Worm (Caenorhabditis elegans) whole organism, young adult: ENCODE results near the gene gly-14.
A peak's percentile ranks its signal among the peaks of the same experiment; 100 is the strongest.

Experiments
- B0019.2 ChIP-seq: fragments of 200-800 bp; sonication (Bioruptor generic); conservative IDR thresholded peaks from 2 replicates; pipeline ENCODE4 v1.3.6; 2022; ENCODE audit warnings: missing genetic modification reagents, missing genetic modification characterization, missing compliant biosample characterization
- C06A6.2 ChIP-seq: fragments of 200-800 bp; sonication (Bioruptor generic); conservative IDR thresholded peaks from 2 replicates; pipeline ENCODE4 v1.3.6; 2022; ENCODE audit warnings: missing genetic modification characterization, missing compliant biosample characterization
- C17E4.6 ChIP-seq: fragments of 200-800 bp; sonication (Bioruptor generic); IDR thresholded peaks from 2 replicates; pipeline ENCODE4 v1.3.6; 2022; ENCODE audit warnings: missing genetic modification reagents, missing genetic modification characterization, missing compliant biosample characterization
- F33H1.4 ChIP-seq: fragments of 200-800 bp; sonication (Bioruptor generic); IDR thresholded peaks from 2 replicates; pipeline ENCODE4 v1.3.6; 2022; ENCODE audit warnings: missing genetic modification reagents, missing genetic modification characterization, missing compliant biosample characterization
- F57C9.4 ChIP-seq: sonication (generic microtip); optimal IDR thresholded peaks from 2 replicates; lab custom pipeline; 2017; ENCODE audit warnings: mild to moderate bottlenecking, missing genetic modification characterization, missing compliant biosample characterization
- K11D2.4 ChIP-seq: fragments of 200-800 bp; sonication (Bioruptor generic); IDR thresholded peaks from 2 replicates; pipeline ENCODE4 v1.3.6; 2022; ENCODE audit warnings: missing genetic modification reagents, missing genetic modification characterization, missing compliant biosample characterization
- K12H6.12 ChIP-seq: fragments of 200-800 bp; sonication (Bioruptor generic); optimal IDR thresholded peaks from 2 replicates; lab custom pipeline; 2018; ENCODE audit warnings: mild to moderate bottlenecking, missing genetic modification characterization, missing compliant biosample characterization
- Y53G8AR.9 ChIP-seq: fragments of 200-800 bp; sonication (Bioruptor generic); conservative IDR thresholded peaks from 2 replicates; pipeline ENCODE4 v1.3.6; 2022; ENCODE audit warnings: missing genetic modification reagents, missing genetic modification characterization, missing compliant biosample characterization
- Y67H2A.10 ChIP-seq: fragments of 200-800 bp; sonication (Bioruptor generic); conservative IDR thresholded peaks from 2 replicates; pipeline ENCODE4 v1.3.6; 2022; ENCODE audit warnings: missing genetic modification reagents, missing genetic modification characterization, missing compliant biosample characterization
- ZK185.1 ChIP-seq: sonication (generic microtip); optimal IDR thresholded peaks from 2 replicates; lab custom pipeline; 2016; ENCODE audit warnings: mild to moderate bottlenecking, missing genetic modification characterization, missing compliant biosample characterization; ENCODE audit not compliant: poor library complexity, severe bottlenecking
- aptf-2 ChIP-seq: fragments of 200-800 bp; sonication (Bioruptor generic); conservative IDR thresholded peaks from 2 replicates; pipeline ENCODE4 v1.3.6; 2022; ENCODE audit warnings: missing genetic modification reagents, missing genetic modification characterization, missing compliant biosample characterization
- aptf-3 ChIP-seq: fragments of 200-800 bp; sonication (Bioruptor generic); IDR thresholded peaks from 2 replicates; pipeline ENCODE4 v1.3.6; 2022; ENCODE audit warnings: missing genetic modification characterization, missing compliant biosample characterization
- attf-6 ChIP-seq: fragments of 200-800 bp; sonication (Bioruptor generic); IDR thresholded peaks from 2 replicates; pipeline ENCODE4 v1.3.6; 2022; ENCODE audit warnings: missing genetic modification reagents, missing genetic modification characterization, missing compliant biosample characterization
- bed-1 ChIP-seq: fragments of 200-800 bp; sonication (Bioruptor generic); IDR thresholded peaks from 2 replicates; pipeline ENCODE4 v1.3.6; 2022; ENCODE audit warnings: missing genetic modification reagents, missing genetic modification characterization, missing compliant biosample characterization
- cebp-1 ChIP-seq, 2 experiments: fragments of 200-800 bp in 1 of 2; sonication (Bioruptor generic) in 1 of 2; sonication (generic microtip) in 1 of 2; IDR thresholded peaks in 1 of 2; optimal IDR thresholded peaks in 1 of 2; 2 replicates each; pipeline versions ENCODE4 v1.3.6 to Lab custom; 2017 to 2022; ENCODE audit warnings: missing compliant biosample characterization in 2 of 2, missing genetic modification characterization in 2 of 2, mild to moderate bottlenecking in 1 of 2, missing genetic modification reagents in 1 of 2, moderate library complexity in 1 of 2
- ceh-100 ChIP-seq: fragments of 200-800 bp; sonication (Bioruptor generic); IDR thresholded peaks from 2 replicates; pipeline ENCODE4 v1.3.6; 2022; ENCODE audit warnings: missing genetic modification reagents, missing genetic modification characterization, missing compliant biosample characterization
- ceh-40 ChIP-seq: fragments of 200-800 bp; sonication (Bioruptor generic); IDR thresholded peaks from 2 replicates; pipeline ENCODE4 v1.3.6; 2022; ENCODE audit warnings: missing genetic modification characterization, missing compliant biosample characterization
- ceh-58 ChIP-seq: fragments of 200-800 bp; sonication (Bioruptor generic); IDR thresholded peaks from 2 replicates; pipeline ENCODE4 v1.3.6; 2022; ENCODE audit warnings: missing genetic modification characterization, missing compliant biosample characterization
- ceh-79 ChIP-seq: sonication (generic microtip); optimal IDR thresholded peaks from 2 replicates; lab custom pipeline; 2017; ENCODE audit warnings: mild to moderate bottlenecking, missing genetic modification characterization, missing compliant biosample characterization
- ceh-91 ChIP-seq: fragments of 200-800 bp; sonication (Bioruptor generic); IDR thresholded peaks from 2 replicates; pipeline ENCODE4 v1.3.6; 2022; ENCODE audit warnings: missing genetic modification reagents, missing genetic modification characterization, missing compliant biosample characterization
- dox-1 ChIP-seq: fragments of 200-800 bp; sonication (Bioruptor generic); IDR thresholded peaks from 2 replicates; pipeline ENCODE4 v1.3.6; 2022; ENCODE audit warnings: missing genetic modification reagents, missing genetic modification characterization, missing compliant biosample characterization
- efl-1 ChIP-seq: fragments of 150-350 bp; optimal IDR thresholded peaks from 2 replicates; lab custom pipeline; 2014; ENCODE audit warnings: missing biosample characterization, missing genetic modification reagents, missing genetic modification characterization
- hmg-20 ChIP-seq: fragments of 200-800 bp; sonication (Bioruptor generic); IDR thresholded peaks from 2 replicates; pipeline ENCODE4 v1.3.6; 2022; ENCODE audit warnings: missing genetic modification reagents, missing genetic modification characterization, missing compliant biosample characterization
- let-526 ChIP-seq: fragments of 200-800 bp; sonication (Bioruptor generic); IDR thresholded peaks from 2 replicates; pipeline ENCODE4 v1.3.6; 2022; ENCODE audit warnings: missing genetic modification reagents, missing genetic modification characterization, missing compliant biosample characterization
- mes-4 ChIP-seq: sonication (generic microtip); optimal IDR thresholded peaks from 2 replicates; lab custom pipeline; 2016; ENCODE audit warnings: missing genotype, missing genetic modification characterization, missing compliant biosample characterization
- nfya-2 ChIP-seq: fragments of 200-800 bp; sonication (Bioruptor generic); IDR thresholded peaks from 2 replicates; pipeline ENCODE4 v1.3.6; 2022; ENCODE audit warnings: missing genetic modification reagents, missing genetic modification characterization, missing compliant biosample characterization
- nfyb-1 ChIP-seq: fragments of 200-800 bp; sonication (Bioruptor generic); IDR thresholded peaks from 2 replicates; pipeline ENCODE4 v1.3.6; 2022; ENCODE audit warnings: missing genetic modification reagents, missing genetic modification characterization, missing compliant biosample characterization
- nhr-120 ChIP-seq: fragments of 200-800 bp; sonication (Bioruptor generic); IDR thresholded peaks from 2 replicates; pipeline ENCODE4 v1.3.6; 2022; ENCODE audit warnings: missing genetic modification characterization, missing compliant biosample characterization
- nhr-179 ChIP-seq: sonication (generic microtip); optimal IDR thresholded peaks from 2 replicates; lab custom pipeline; 2016; ENCODE audit warnings: mild to moderate bottlenecking, missing genetic modification characterization, missing compliant biosample characterization
- nhr-80 ChIP-seq: sonication (generic microtip); optimal IDR thresholded peaks from 2 replicates; lab custom pipeline; 2016; ENCODE audit warnings: missing genetic modification characterization, missing compliant biosample characterization
- rec-8 ChIP-seq, 2 experiments: sonication (generic microtip); optimal IDR thresholded peaks; 2 replicates each; lab custom pipeline; 2016; ENCODE audit warnings: mild to moderate bottlenecking in 2 of 2, missing genetic modification characterization in 2 of 2, missing genetic modification reagents in 2 of 2, missing genotype in 2 of 2, missing biosample characterization in 1 of 2, missing compliant biosample characterization in 1 of 2, moderate library complexity in 1 of 2
- sea-2 ChIP-seq: fragments of 200-800 bp; sonication (Bioruptor generic); IDR thresholded peaks from 2 replicates; pipeline ENCODE4 v1.3.6; 2022; ENCODE audit warnings: missing genetic modification characterization, missing compliant biosample characterization
- snpc-1.3 ChIP-seq: sonication (generic microtip); optimal IDR thresholded peaks from 2 replicates; lab custom pipeline; 2017; ENCODE audit warnings: missing genetic modification characterization, mild to moderate bottlenecking, missing compliant biosample characterization, antibody characterized with exemption, moderate library complexity, missing genotype, missing genetic modification reagents; ENCODE audit not compliant: insufficient read depth
- sptf-2 ChIP-seq: fragments of 200-800 bp; sonication (Bioruptor generic); optimal IDR thresholded peaks from 2 replicates; lab custom pipeline; 2018; ENCODE audit warnings: mild to moderate bottlenecking, missing genetic modification characterization, missing compliant biosample characterization
- tlf-1 ChIP-seq: fragments of 200-800 bp; sonication (Bioruptor generic); optimal IDR thresholded peaks from 2 replicates; lab custom pipeline; 2018; ENCODE audit warnings: mild to moderate bottlenecking, missing genetic modification characterization, missing compliant biosample characterization
- xnd-1 ChIP-seq: sonication (generic microtip); optimal IDR thresholded peaks from 2 replicates; lab custom pipeline; 2016; ENCODE audit warnings: missing genotype, missing genetic modification reagents, missing genetic modification characterization, missing compliant biosample characterization
- zfh-2 ChIP-seq: fragments of 200-800 bp; sonication (Bioruptor generic); conservative IDR thresholded peaks from 2 replicates; pipeline ENCODE4 v1.3.6; 2022; ENCODE audit warnings: missing genetic modification reagents, missing genetic modification characterization, missing compliant biosample characterization
- zim-3 ChIP-seq: sonication (generic microtip); optimal IDR thresholded peaks from 2 replicates; lab custom pipeline; 2017; ENCODE audit warnings: mild to moderate bottlenecking, missing genetic modification characterization, moderate library complexity, missing compliant biosample characterization

Gene gly-14

DNA sequence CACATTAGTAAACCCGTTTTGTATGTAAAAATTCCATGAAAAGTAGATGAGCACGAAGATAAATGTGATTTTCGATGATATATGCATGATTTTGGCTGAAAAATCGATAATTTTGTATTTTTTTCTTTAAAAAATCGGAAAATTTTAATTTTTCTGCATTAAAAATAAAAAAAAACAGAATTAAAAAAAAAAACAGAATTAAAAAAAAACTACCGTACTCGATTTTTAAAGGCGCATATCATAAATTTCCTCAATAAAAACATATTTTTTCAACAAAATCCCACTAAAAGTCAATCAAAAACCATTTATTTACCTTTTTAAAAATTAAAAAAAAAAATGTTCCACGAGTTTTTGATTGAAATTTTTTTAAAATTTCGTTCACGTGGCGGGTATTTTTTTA lies at the start of gene gly-14:
Gene gly-14, minus strand, starts transcription at position 101 of the 400 bp plus-strand sequence.
- no peak for TF ChIP-seq C17E4.6
- no peak for TF ChIP-seq ceh-58 (GFP tag; lab: Robert Waterston, UW)
- TF ChIP-seq nhr-120: no peak
- no peak for TF ChIP-seq efl-1 (GFP tag; lab: Kevin White, UChicago)
- TF ChIP-seq nfya-2: no peak
- TF ChIP-seq aptf-2 (GFP tag; lab: Robert Waterston, UW): no peak
- TF ChIP-seq K11D2.4 (GFP tag; lab: Robert Waterston, UW): no peak
- TF ChIP-seq ceh-79 (tag; lab: Kevin White, UChicago): no peak
- TF ChIP-seq ceh-91: no peak
- TF ChIP-seq dox-1 (GFP tag; lab: Robert Waterston, UW): no peak
- no peak for TF ChIP-seq snpc-1.3 (tag; lab: Kevin White, UChicago)
- TF ChIP-seq xnd-1 (tag; lab: Kevin White, UChicago): no peak
- TF ChIP-seq rec-8 (tag; optimal IDR thresholded peaks at IDR 0.05; lab: Kevin White, UChicago): no peak
- TF ChIP-seq Y53G8AR.9: no peak
- TF ChIP-seq bed-1 (GFP tag; lab: Robert Waterston, UW): no peak

DNA sequence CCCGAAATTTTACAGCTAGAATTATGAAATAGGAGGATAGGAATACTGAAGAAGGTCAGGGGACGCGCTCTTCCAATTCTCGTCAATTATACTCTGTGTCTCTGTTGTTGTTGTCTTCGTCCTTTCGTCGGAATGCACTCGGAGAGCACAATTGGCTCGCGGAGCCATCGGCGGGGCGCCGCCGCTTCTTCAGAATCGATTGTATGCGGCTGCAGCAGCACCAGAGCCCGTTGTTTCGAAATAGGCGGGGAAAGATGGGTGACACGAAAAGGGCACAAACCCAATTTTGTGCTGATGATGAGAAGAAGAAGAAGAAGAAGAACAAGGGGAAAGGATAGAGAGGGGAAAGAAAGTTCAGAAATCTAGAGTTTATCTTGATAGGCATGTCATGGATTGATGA lies 49.1 kb upstream of the gly-14 start:
- TF ChIP-seq cebp-1 (GFP tag; IDR thresholded peaks at IDR 0.05; lab: Robert Waterston, UW) (0 out of 2 replicates have a peak, but pooled peaks have one; percentile 26), cebp-1 (tag; optimal IDR thresholded peaks at IDR 0.05; lab: Kevin White, UChicago) (peak; percentile 85), ZK185.1 (tag; lab: Kevin White, UChicago) (no peak), zfh-2 (GFP tag; lab: Robert Waterston, UW) (peak; percentile 86)

DNA sequence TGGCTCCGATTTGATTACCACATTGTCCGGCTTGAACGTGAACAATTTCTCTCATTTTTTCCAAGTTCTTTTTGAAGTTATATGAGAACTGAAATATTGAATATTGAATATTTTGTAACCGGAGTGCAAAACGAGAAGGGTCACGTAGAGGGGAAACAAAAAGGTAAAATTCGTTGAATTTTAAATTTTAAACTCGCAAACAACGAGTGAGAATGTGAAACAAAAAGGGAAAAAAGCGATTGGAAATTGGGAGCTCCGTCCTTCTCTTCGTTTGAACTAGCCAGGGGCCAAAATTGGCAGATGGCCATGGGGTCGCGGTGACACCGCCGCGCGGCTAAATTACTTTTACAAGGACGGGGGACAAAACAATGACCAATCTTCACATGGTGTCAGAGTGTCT lies 48.5 kb upstream of the gly-14 start, which contains the start of gene ben-1:
Gene ben-1, minus strand, starts transcription at position 101 of the 400 bp plus-strand sequence.
- no peak for TF ChIP-seq ceh-40 (GFP tag; lab: Robert Waterston, UW)
- TF ChIP-seq Y67H2A.10 (GFP tag; lab: Robert Waterston, UW): no peak
- no peak for TF ChIP-seq zim-3 (tag; lab: Kevin White, UChicago)
- no peak for TF ChIP-seq ceh-58 (GFP tag; lab: Robert Waterston, UW)
- no peak for TF ChIP-seq nhr-80 (tag; lab: Kevin White, UChicago)
- no peak for TF ChIP-seq sea-2 (GFP tag; lab: Robert Waterston, UW)

DNA sequence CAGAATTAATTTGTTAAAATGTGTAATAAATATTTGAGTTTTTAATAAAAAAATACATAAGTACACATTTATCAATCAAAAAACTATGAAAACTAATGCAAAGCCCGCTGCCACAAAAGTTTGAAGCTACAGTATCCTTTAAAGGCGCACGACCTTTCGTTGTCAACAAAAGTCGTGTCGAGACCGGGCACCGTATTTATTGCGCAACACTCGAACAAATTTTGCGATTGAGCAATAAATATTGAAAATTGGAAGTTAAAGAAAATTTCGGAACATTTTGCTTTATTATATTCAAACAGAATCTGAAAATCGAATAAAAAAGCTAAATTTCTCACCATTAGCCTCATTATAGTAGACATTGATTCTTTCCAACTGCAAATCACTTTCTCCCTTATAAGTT lies 48.1 kb upstream of the gly-14 start:
- no peak for TF ChIP-seq zfh-2 (GFP tag; lab: Robert Waterston, UW)
- TF ChIP-seq B0019.2 (GFP tag; lab: Robert Waterston, UW): no peak
- TF ChIP-seq mes-4 (tag; lab: Kevin White, UChicago): no peak
- no peak for TF ChIP-seq nhr-120
- no peak for TF ChIP-seq tlf-1
- no peak for TF ChIP-seq sptf-2 (GFP tag; lab: Kevin White, UChicago)
- no peak for TF ChIP-seq aptf-3 (GFP tag; lab: Robert Waterston, UW)
- no peak for TF ChIP-seq C06A6.2 (GFP tag; lab: Robert Waterston, UW)
- TF ChIP-seq nhr-179 (tag; lab: Kevin White, UChicago): no peak
- no peak for TF ChIP-seq hmg-20 (GFP tag; lab: Robert Waterston, UW)
- no peak for TF ChIP-seq F33H1.4
- TF ChIP-seq K12H6.12 (tag; lab: Kevin White, UChicago): no peak
- no peak for TF ChIP-seq nfyb-1 (GFP tag; lab: Robert Waterston, UW)
- TF ChIP-seq F57C9.4: no peak
- TF ChIP-seq let-526 (GFP tag; lab: Robert Waterston, UW): no peak
- no peak for TF ChIP-seq attf-6
- no peak for TF ChIP-seq ceh-100 (GFP tag; lab: Robert Waterston, UW)
